Fruit fly (Drosophila melanogaster): ENCODE measurements around the gene HDAC3.
A peak's percentile ranks its signal among the peaks of the same experiment; 100 is the strongest.

The HDAC3 gene

dm6 chr3R:5458627-5459026 is 15.8 kb downstream of the HDAC3 start:
- peak; percentile 18 for TF ChIP-seq vri (GFP tag; optimal IDR thresholded peaks at IDR 0.05)
- no peak for TF ChIP-seq CG9139 (GFP tag; optimal IDR thresholded peaks at IDR 0.05)

dm6 chr3R:5454334-5454733 is 20.1 kb downstream of the HDAC3 start:
- TF ChIP-seq Gug (GFP tag; IDR thresholded peaks at IDR 0.05), result no peak
- no peak for TF ChIP-seq fkh (GFP tag; optimal IDR thresholded peaks at IDR 0.05)
- TF ChIP-seq salr (GFP tag; optimal IDR thresholded peaks at IDR 0.05), result no peak
- TF ChIP-seq vri (GFP tag; optimal IDR thresholded peaks at IDR 0.05), result peak; percentile 13
- no peak for TF ChIP-seq Blimp-1 (GFP tag; optimal IDR thresholded peaks at IDR 0.05)
- peak; percentile 50 for TF ChIP-seq Eip78C (GFP tag)
- TF ChIP-seq ss (GFP tag; optimal IDR thresholded peaks at IDR 0.05), result no peak
- no peak for TF ChIP-seq Ets21C (GFP tag; optimal IDR thresholded peaks at IDR 0.05)
- TF ChIP-seq CG6792 (GFP tag; optimal IDR thresholded peaks at IDR 0.05), result no peak
- no peak for TF ChIP-seq fd59A (GFP tag; optimal IDR thresholded peaks at IDR 0.05)
- no peak for TF ChIP-seq acj6 (GFP tag; optimal IDR thresholded peaks at IDR 0.05)

- TF ChIP-seq fkh (GFP tag; optimal IDR thresholded peaks at IDR 0.05) (peak; percentile 65), Sox14 (GFP tag; optimal IDR thresholded peaks at IDR 0.05) (peak; percentile 24), Met (GFP tag; optimal IDR thresholded peaks at IDR 0.05) (no peak)
Observed at dm6 chr3R:5438750-5439149, 35.6 kb downstream of the HDAC3 start.

- TF ChIP-seq CG11902 (GFP tag; optimal IDR thresholded peaks at IDR 0.05) (no peak), CG11762 (GFP tag; optimal IDR thresholded peaks at IDR 0.05; ENCODE audit: insufficient read depth) (no peak), Hr39 (GFP tag; optimal IDR thresholded peaks at IDR 0.05) (no peak), CG32006 (GFP tag; optimal IDR thresholded peaks at IDR 0.05) (no peak), acj6 (GFP tag; optimal IDR thresholded peaks at IDR 0.05) (no peak), CG6792 (GFP tag; optimal IDR thresholded peaks at IDR 0.05) (no peak), CG10669 (GFP tag; optimal IDR thresholded peaks at IDR 0.05) (no peak), Eip93F (GFP tag; optimal IDR thresholded peaks at IDR 0.05) (no peak), CG10631 (GFP tag; optimal IDR thresholded peaks at IDR 0.05) (no peak), ss (GFP tag; optimal IDR thresholded peaks at IDR 0.05) (no peak), Sox15 (GFP tag; optimal IDR thresholded peaks at IDR 0.05) (no peak), Smox (GFP tag; optimal IDR thresholded peaks at IDR 0.05) (no peak), fkh (GFP tag; optimal IDR thresholded peaks at IDR 0.05) (no peak), CG7368 (GFP tag; optimal IDR thresholded peaks at IDR 0.05) (no peak), fd85E (GFP tag; optimal IDR thresholded peaks at IDR 0.05) (no peak), Met (GFP tag; optimal IDR thresholded peaks at IDR 0.05) (no peak)
Observed at dm6 chr3R:5429786-5430185, 44.6 kb downstream of the HDAC3 start.

- TF ChIP-seq dsx (GFP tag; optimal IDR thresholded peaks at IDR 0.05; ENCODE audit: poor library complexity, severe bottlenecking) (no peak), CG8119 (GFP tag; IDR thresholded peaks at IDR 0.05) (no peak), dac (GFP tag; optimal IDR thresholded peaks at IDR 0.05) (no peak), CG10669 (GFP tag; optimal IDR thresholded peaks at IDR 0.05) (no peak), vri (GFP tag; optimal IDR thresholded peaks at IDR 0.05) (no peak), CG7368 (GFP tag; optimal IDR thresholded peaks at IDR 0.05) (no peak), svp (GFP tag) (no peak), CG31627 (GFP tag; optimal IDR thresholded peaks at IDR 0.05) (no peak)
Observed at dm6 chr3R:5427157-5427556, 47.2 kb downstream of the HDAC3 start, which contains the start of gene CG12147. TSS of gene CG12147 (minus strand) at chr3R:5427257.
